Worm (Caenorhabditis elegans) whole organism, young adult: ENCODE data around the gene C04A11.5.

Source experiments
- B0261.1 ChIP-seq: sonication (generic microtip); optimal IDR thresholded peaks from 2 replicates; lab custom pipeline; 2016; ENCODE audit warnings: mild to moderate bottlenecking, missing genetic modification characterization, moderate library complexity, missing compliant biosample characterization
- F33H1.4 ChIP-seq: fragments of 200-800 bp; sonication (Bioruptor generic); IDR thresholded peaks from 2 replicates; pipeline ENCODE4 v1.3.6; 2022; ENCODE audit warnings: missing genetic modification reagents, missing genetic modification characterization, missing compliant biosample characterization
- F55B11.4 ChIP-seq: sonication (generic microtip); optimal IDR thresholded peaks from 2 replicates; lab custom pipeline; 2016; ENCODE audit warnings: missing compliant biosample characterization, missing genetic modification characterization, borderline replicate concordance; ENCODE audit not compliant: insufficient read depth
- F57A8.1 ChIP-seq: fragments of 200-800 bp; sonication (Bioruptor generic); optimal IDR thresholded peaks from 2 replicates; lab custom pipeline; 2018; ENCODE audit warnings: mild to moderate bottlenecking, missing genetic modification characterization, moderate library complexity, missing compliant biosample characterization
- F57C9.4 ChIP-seq: sonication (generic microtip); optimal IDR thresholded peaks from 2 replicates; lab custom pipeline; 2017; ENCODE audit warnings: mild to moderate bottlenecking, missing genetic modification characterization, missing compliant biosample characterization
- K12H6.12 ChIP-seq: fragments of 200-800 bp; sonication (Bioruptor generic); optimal IDR thresholded peaks from 2 replicates; lab custom pipeline; 2018; ENCODE audit warnings: mild to moderate bottlenecking, missing genetic modification characterization, missing compliant biosample characterization
- T07F8.4 ChIP-seq: sonication (generic microtip); optimal IDR thresholded peaks from 2 replicates; lab custom pipeline; 2016; ENCODE audit warnings: mild to moderate bottlenecking, missing genetic modification characterization, moderate library complexity, missing compliant biosample characterization
- Y53G8AR.9 ChIP-seq: fragments of 200-800 bp; sonication (Bioruptor generic); conservative IDR thresholded peaks from 2 replicates; pipeline ENCODE4 v1.3.6; 2022; ENCODE audit warnings: missing genetic modification reagents, missing genetic modification characterization, missing compliant biosample characterization
- Y67H2A.10 ChIP-seq: fragments of 200-800 bp; sonication (Bioruptor generic); conservative IDR thresholded peaks from 2 replicates; pipeline ENCODE4 v1.3.6; 2022; ENCODE audit warnings: missing genetic modification reagents, missing genetic modification characterization, missing compliant biosample characterization
- aptf-3 ChIP-seq: fragments of 200-800 bp; sonication (Bioruptor generic); IDR thresholded peaks from 2 replicates; pipeline ENCODE4 v1.3.6; 2022; ENCODE audit warnings: missing genetic modification characterization, missing compliant biosample characterization
- athp-1 ChIP-seq: sonication (generic microtip); optimal IDR thresholded peaks from 2 replicates; lab custom pipeline; 2017; ENCODE audit warnings: mild to moderate bottlenecking, missing genetic modification characterization, missing compliant biosample characterization
- ceh-58 ChIP-seq: fragments of 200-800 bp; sonication (Bioruptor generic); IDR thresholded peaks from 2 replicates; pipeline ENCODE4 v1.3.6; 2022; ENCODE audit warnings: missing genetic modification characterization, missing compliant biosample characterization
- ceh-79 ChIP-seq: sonication (generic microtip); optimal IDR thresholded peaks from 2 replicates; lab custom pipeline; 2017; ENCODE audit warnings: mild to moderate bottlenecking, missing genetic modification characterization, missing compliant biosample characterization
- ceh-91 ChIP-seq: fragments of 200-800 bp; sonication (Bioruptor generic); IDR thresholded peaks from 2 replicates; pipeline ENCODE4 v1.3.6; 2022; ENCODE audit warnings: missing genetic modification reagents, missing genetic modification characterization, missing compliant biosample characterization
- die-1 ChIP-seq: sonication (generic microtip); optimal IDR thresholded peaks from 2 replicates; lab custom pipeline; 2016; ENCODE audit warnings: missing genotype, mild to moderate bottlenecking, missing genetic modification characterization, missing compliant biosample characterization
- dpff-1 ChIP-seq: sonication (generic microtip); optimal IDR thresholded peaks from 2 replicates; lab custom pipeline; 2017; ENCODE audit warnings: mild to moderate bottlenecking, missing genetic modification characterization, missing compliant biosample characterization
- dpl-1 ChIP-seq: fragments of 150-350 bp; optimal IDR thresholded peaks from 2 replicates; lab custom pipeline; 2014; ENCODE audit warnings: missing biosample characterization, missing genetic modification reagents, missing genetic modification characterization
- egl-44 ChIP-seq: fragments of 200-800 bp; sonication (Bioruptor generic); IDR thresholded peaks from 2 replicates; pipeline ENCODE4 v1.3.6; 2022; ENCODE audit warnings: missing genetic modification reagents, missing genetic modification characterization, missing compliant biosample characterization
- fkh-3 ChIP-seq: sonication (generic microtip); optimal IDR thresholded peaks from 2 replicates; lab custom pipeline; 2016; ENCODE audit warnings: mild to moderate bottlenecking, missing genetic modification characterization, missing compliant biosample characterization
- hmg-1.2 ChIP-seq: fragments of 200-800 bp; sonication (Bioruptor generic); IDR thresholded peaks from 2 replicates; pipeline ENCODE4 v1.3.6; 2022; ENCODE audit warnings: missing genetic modification reagents, missing genetic modification characterization, missing compliant biosample characterization
- hrde-1 ChIP-seq: sonication (generic microtip); optimal IDR thresholded peaks from 2 replicates; lab custom pipeline; 2016; ENCODE audit warnings: missing genetic modification characterization, mild to moderate bottlenecking, missing compliant biosample characterization, moderate library complexity, missing genotype, missing genetic modification reagents, borderline replicate concordance
- hsf-1 ChIP-seq: fragments of 200-800 bp; sonication (Bioruptor generic); IDR thresholded peaks from 2 replicates; pipeline ENCODE4 v1.3.6; 2022; ENCODE audit warnings: missing genetic modification reagents, missing genetic modification characterization, missing compliant biosample characterization
- let-526 ChIP-seq: fragments of 200-800 bp; sonication (Bioruptor generic); IDR thresholded peaks from 2 replicates; pipeline ENCODE4 v1.3.6; 2022; ENCODE audit warnings: missing genetic modification reagents, missing genetic modification characterization, missing compliant biosample characterization
- let-607 ChIP-seq, 2 experiments: fragments of 200-800 bp in 1 of 2; sonication (Bioruptor generic) in 1 of 2; sonication (generic microtip) in 1 of 2; optimal IDR thresholded peaks; 2 replicates each; lab custom pipeline; 2016 to 2018; ENCODE audit warnings: mild to moderate bottlenecking in 2 of 2, missing compliant biosample characterization in 2 of 2, missing genetic modification characterization in 2 of 2, moderate library complexity in 2 of 2, missing genotype in 1 of 2
- lin-54 ChIP-seq: fragments of 200-800 bp; sonication (Bioruptor generic); optimal IDR thresholded peaks from 2 replicates; lab custom pipeline; 2018; ENCODE audit warnings: mild to moderate bottlenecking, missing genetic modification characterization, missing compliant biosample characterization
- lsy-27 ChIP-seq: sonication (generic microtip); optimal IDR thresholded peaks from 2 replicates; lab custom pipeline; 2017; ENCODE audit warnings: missing genetic modification characterization, mild to moderate bottlenecking, missing compliant biosample characterization, antibody characterized with exemption, missing genotype, borderline replicate concordance; ENCODE audit not compliant: insufficient read depth
- madf-10 ChIP-seq: sonication (generic microtip); optimal IDR thresholded peaks from 2 replicates; lab custom pipeline; 2016; ENCODE audit warnings: mild to moderate bottlenecking, missing genetic modification characterization, missing compliant biosample characterization
- madf-3 ChIP-seq: fragments of 200-800 bp; sonication (Bioruptor generic); IDR thresholded peaks from 2 replicates; pipeline ENCODE4 v1.3.6; 2022; ENCODE audit warnings: missing genetic modification reagents, missing genetic modification characterization, missing compliant biosample characterization
- mcd-1 ChIP-seq: fragments of 200-800 bp; sonication (Bioruptor generic); IDR thresholded peaks from 2 replicates; pipeline ENCODE4 v1.3.6; 2022; ENCODE audit warnings: missing genetic modification reagents, missing genetic modification characterization, missing compliant biosample characterization
- mes-4 ChIP-seq: sonication (generic microtip); optimal IDR thresholded peaks from 2 replicates; lab custom pipeline; 2016; ENCODE audit warnings: missing genotype, missing genetic modification characterization, missing compliant biosample characterization
- nhr-179 ChIP-seq: sonication (generic microtip); optimal IDR thresholded peaks from 2 replicates; lab custom pipeline; 2016; ENCODE audit warnings: mild to moderate bottlenecking, missing genetic modification characterization, missing compliant biosample characterization
- nhr-27 ChIP-seq: fragments of 200-800 bp; sonication (Bioruptor generic); optimal IDR thresholded peaks from 2 replicates; lab custom pipeline; 2018; ENCODE audit warnings: mild to moderate bottlenecking, missing genetic modification characterization, moderate library complexity, missing compliant biosample characterization
- nhr-90 ChIP-seq: sonication (generic microtip); optimal IDR thresholded peaks from 2 replicates; lab custom pipeline; 2016; ENCODE audit warnings: missing genotype, mild to moderate bottlenecking, missing genetic modification characterization, missing compliant biosample characterization
- sdz-38 ChIP-seq: sonication (generic microtip); optimal IDR thresholded peaks from 2 replicates; lab custom pipeline; 2016; ENCODE audit warnings: missing genotype, missing genetic modification characterization, missing compliant biosample characterization
- sea-2 ChIP-seq: fragments of 200-800 bp; sonication (Bioruptor generic); IDR thresholded peaks from 2 replicates; pipeline ENCODE4 v1.3.6; 2022; ENCODE audit warnings: missing genetic modification characterization, missing compliant biosample characterization
- snpc-3.4 ChIP-seq: sonication (generic microtip); optimal IDR thresholded peaks from 2 replicates; lab custom pipeline; 2017; ENCODE audit warnings: missing genetic modification characterization, mild to moderate bottlenecking, missing compliant biosample characterization, antibody characterized with exemption, moderate library complexity, missing genotype, missing genetic modification reagents
- snpc-4 ChIP-seq, 5 experiments: fragments of 150-350 bp in 1 of 5; sonication (generic microtip) in 4 of 5; optimal IDR thresholded peaks; 2 replicates each; lab custom pipeline; 2014 to 2018; ENCODE audit warnings: missing genetic modification characterization in 5 of 5, missing biosample characterization in 3 of 5, antibody characterized with exemption in 2 of 5, mild to moderate bottlenecking in 2 of 5, missing compliant biosample characterization in 2 of 5, missing genotype in 2 of 5, moderate library complexity in 2 of 5, missing genetic modification reagents in 1 of 5
- sptf-2 ChIP-seq: fragments of 200-800 bp; sonication (Bioruptor generic); optimal IDR thresholded peaks from 2 replicates; lab custom pipeline; 2018; ENCODE audit warnings: mild to moderate bottlenecking, missing genetic modification characterization, missing compliant biosample characterization
- tbp1 ChIP-seq: fragments of 200-800 bp; sonication (Bioruptor generic); optimal IDR thresholded peaks from 2 replicates; lab custom pipeline; 2018; ENCODE audit warnings: mild to moderate bottlenecking, missing genetic modification characterization, missing compliant biosample characterization
- tbx-9 ChIP-seq: sonication (generic microtip); optimal IDR thresholded peaks from 2 replicates; lab custom pipeline; 2016; ENCODE audit warnings: borderline replicate concordance, missing genetic modification characterization, inconsistent platforms, missing compliant biosample characterization
- xnd-1 ChIP-seq: sonication (generic microtip); optimal IDR thresholded peaks from 2 replicates; lab custom pipeline; 2016; ENCODE audit warnings: missing genotype, missing genetic modification reagents, missing genetic modification characterization, missing compliant biosample characterization
- zfh-2 ChIP-seq: fragments of 200-800 bp; sonication (Bioruptor generic); conservative IDR thresholded peaks from 2 replicates; pipeline ENCODE4 v1.3.6; 2022; ENCODE audit warnings: missing genetic modification reagents, missing genetic modification characterization, missing compliant biosample characterization
- ztf-3 ChIP-seq: fragments of 200-800 bp; sonication (Bioruptor generic); optimal IDR thresholded peaks from 2 replicates; lab custom pipeline; 2018; ENCODE audit warnings: mild to moderate bottlenecking, missing genetic modification characterization, missing compliant biosample characterization

The C04A11.5 gene

ce11 chrX:13655769-13656168 lies 8.6 kb upstream of the C04A11.5 start (continued):
- TF ChIP-seq T07F8.4 (no peak), dpff-1 (tag; lab: Kevin White, UChicago) (no peak), ceh-79 (tag; lab: Kevin White, UChicago) (no peak), snpc-4 (GFP tag; optimal IDR thresholded peaks at IDR 0.05; lab: Kevin White, UChicago) (no peak), snpc-4 (tag; optimal IDR thresholded peaks at IDR 0.05; lab: Kevin White, UChicago) (peak in 2 of 4 experiments; percentile 5 to 69), hrde-1 (tag; lab: Kevin White, UChicago) (no peak), athp-1 (peak; percentile 2), tbx-9 (tag; lab: Kevin White, UChicago) (no peak), sdz-38 (no peak), die-1 (peak; percentile 56), hmg-1.2 (GFP tag; lab: Robert Waterston, UW) (peak; percentile 60)

- no peak for TF ChIP-seq mcd-1 (GFP tag; lab: Robert Waterston, UW)
Observed at ce11 chrX:13660206-13660605, 4.2 kb upstream of the C04A11.5 start, which contains the start of gene C04A11.1. Gene C04A11.1, plus strand, starts transcription at chrX:13660506.

- TF ChIP-seq B0261.1 (tag; lab: Kevin White, UChicago) (peak; percentile 99), nhr-179 (tag; lab: Kevin White, UChicago) (peak; percentile 87), snpc-3.4 (tag; lab: Kevin White, UChicago) (peak; percentile 86), tbx-9 (tag; lab: Kevin White, UChicago) (peak; percentile 85), F55B11.4 (tag; lab: Kevin White, UChicago) (no peak), sea-2 (GFP tag; lab: Robert Waterston, UW) (peak; percentile 89), K12H6.12 (tag; lab: Kevin White, UChicago) (peak; percentile 87), sdz-38 (peak; percentile 40), tbp1 (GFP tag; lab: Kevin White, UChicago) (peak; percentile 98), lsy-27 (tag; lab: Kevin White, UChicago) (peak; percentile 73), Y67H2A.10 (GFP tag; lab: Robert Waterston, UW) (0 out of 2 replicates have a peak, but pooled peaks have one; percentile 54), Y53G8AR.9 (peak; percentile 74; the same call in 1 of the 2 replicates), ceh-91 (no peak), mcd-1 (GFP tag; lab: Robert Waterston, UW) (peak; percentile 76), nhr-27 (tag; lab: Kevin White, UChicago) (peak; percentile 79), let-526 (GFP tag; lab: Robert Waterston, UW) (peak; percentile 82), F33H1.4 (0 out of 2 replicates have a peak, but pooled peaks have one; percentile 26), aptf-3 (GFP tag; lab: Robert Waterston, UW) (peak; percentile 91), egl-44 (GFP tag; lab: Robert Waterston, UW) (peak; percentile 96), F57A8.1 (GFP tag; lab: Kevin White, UChicago) (peak; percentile 79), zfh-2 (GFP tag; lab: Robert Waterston, UW) (peak; percentile 82), fkh-3 (peak; percentile 97), hsf-1 (GFP tag; lab: Robert Waterston, UW) (0 out of 2 replicates have a peak, but pooled peaks have one; percentile 63), dpl-1 (GFP tag; lab: Kevin White, UChicago) (peak; percentile 12), nhr-90 (peak; percentile 95), sptf-2 (GFP tag; lab: Kevin White, UChicago) (peak; percentile 88), dpff-1 (tag; lab: Kevin White, UChicago) (peak; percentile 37), die-1 (peak; percentile 97), mes-4 (tag; lab: Kevin White, UChicago) (peak; percentile 94), F57C9.4 (peak; percentile 81), ceh-58 (0 out of 2 replicates have a peak, but pooled peaks have one; percentile 68), xnd-1 (tag; lab: Kevin White, UChicago) (no peak), madf-3 (GFP tag; lab: Robert Waterston, UW) (peak; percentile 88; the same call in 1 of the 2 replicates), let-607 (tag; optimal IDR thresholded peaks at IDR 0.05; lab: Kevin White, UChicago) (peak; percentile 65 to 83), madf-10 (tag; lab: Kevin White, UChicago) (peak; percentile 90), lin-54 (GFP tag; lab: Kevin White, UChicago) (peak; percentile 77), ztf-3 (peak; percentile 66)
Observed at ce11 chrX:13665447-13665846, 1.1 kb downstream of the C04A11.5 start.
